Worm (Caenorhabditis elegans) whole organism, L2 larva: ENCODE results near the gene T20G5.13.

ENCODE experiments used
- R02D3.7 ChIP-seq: fragments of 150-350 bp; optimal IDR thresholded peaks from 2 replicates; lab custom pipeline; 2014; ENCODE audit warnings: missing biosample characterization, missing genetic modification characterization
- Y55F3AM.14 ChIP-seq: fragments of 200-800 bp; sonication (Bioruptor generic); optimal IDR thresholded peaks from 2 replicates; lab custom pipeline; 2018; ENCODE audit warnings: mild to moderate bottlenecking, missing genetic modification characterization, missing compliant biosample characterization
- fos-1 ChIP-seq: fragments of 150-350 bp; optimal IDR thresholded peaks from 2 replicates; lab custom pipeline; 2014; ENCODE audit warnings: missing biosample characterization, missing genetic modification characterization
- lin-39 ChIP-seq: fragments of 150-350 bp; optimal IDR thresholded peaks from 2 replicates; lab custom pipeline; 2014; ENCODE audit warnings: missing biosample characterization, missing genetic modification reagents, missing genetic modification characterization
- lsy-2 ChIP-seq, 2 experiments: fragments of 150-350 bp in 1 of 2; sonication (generic microtip) in 1 of 2; optimal IDR thresholded peaks; 2 replicates each; lab custom pipeline; 2014 to 2017; ENCODE audit warnings: missing biosample characterization in 2 of 2, missing genetic modification characterization in 2 of 2
- mab-5 ChIP-seq: fragments of 150-350 bp; optimal IDR thresholded peaks from 2 replicates; lab custom pipeline; 2014; ENCODE audit warnings: missing biosample characterization, missing genetic modification characterization
- mdl-1 ChIP-seq, 2 experiments: fragments of 150-350 bp in 1 of 2; sonication (generic microtip) in 1 of 2; optimal IDR thresholded peaks; 2 replicates each; lab custom pipeline; 2017; ENCODE audit warnings: missing biosample characterization in 2 of 2, missing genetic modification characterization in 2 of 2
- nhr-11 ChIP-seq: fragments of 150-350 bp; optimal IDR thresholded peaks from 2 replicates; lab custom pipeline; 2014; ENCODE audit warnings: missing biosample characterization, missing genetic modification characterization
- nhr-12 ChIP-seq: fragments of 150-350 bp; optimal IDR thresholded peaks from 2 replicates; lab custom pipeline; 2014; ENCODE audit warnings: missing biosample characterization, missing genetic modification characterization
- nhr-77 ChIP-seq: fragments of 150-350 bp; optimal IDR thresholded peaks from 2 replicates; lab custom pipeline; 2014; ENCODE audit warnings: missing biosample characterization, missing genetic modification characterization
- skn-1 ChIP-seq: sonication (generic microtip); optimal IDR thresholded peaks from 2 replicates; lab custom pipeline; 2017; ENCODE audit warnings: missing biosample characterization, missing genetic modification characterization
- snpc-4 ChIP-seq: fragments of 150-350 bp; optimal IDR thresholded peaks from 2 replicates; lab custom pipeline; 2014; ENCODE audit warnings: missing biosample characterization, missing genetic modification characterization
- ztf-1 ChIP-seq: fragments of 200-800 bp; sonication (Bioruptor generic); conservative IDR thresholded peaks from 2 replicates; pipeline ENCODE4 v1.3.6; 2022; ENCODE audit warnings: missing genetic modification characterization, missing compliant biosample characterization

DNA sequence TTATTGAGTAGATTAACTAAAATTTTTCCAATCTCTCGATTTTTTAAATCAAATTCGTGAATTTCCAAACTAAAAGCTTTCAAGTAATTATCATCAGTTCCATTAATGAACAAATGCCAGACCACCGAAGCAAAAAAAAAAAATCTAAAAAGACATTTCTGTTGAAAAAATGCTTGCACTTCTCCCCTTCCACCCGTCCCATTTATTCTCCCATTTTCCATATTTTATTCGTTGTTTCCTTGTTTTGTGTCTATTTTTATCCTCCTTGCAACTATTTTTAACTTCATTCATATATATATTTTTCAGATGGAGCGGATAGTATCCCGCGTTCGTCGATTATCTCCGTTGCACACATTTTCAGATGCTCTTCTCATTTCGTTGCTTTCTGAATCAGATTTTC, 12.2 kb downstream of the T20G5.13 start, which contains the start of gene epac-1:
- no peak for TF ChIP-seq nhr-12 (tag; lab: Kevin White, UChicago)
- no peak for TF ChIP-seq ztf-1 (GFP tag; lab: Robert Waterston, UW)
- TF ChIP-seq nhr-11 (tag; lab: Kevin White, UChicago): no peak
- TF ChIP-seq mdl-1 (tag; optimal IDR thresholded peaks at IDR 0.05; lab: Kevin White, UChicago): no peak
- TF ChIP-seq R02D3.7 (tag; lab: Kevin White, UChicago): no peak
- no peak for TF ChIP-seq mab-5 (tag; lab: Kevin White, UChicago)
- TF ChIP-seq fos-1: no peak
- no peak for TF ChIP-seq snpc-4
- no peak for TF ChIP-seq lsy-2 (tag; optimal IDR thresholded peaks at IDR 0.05; lab: Kevin White, UChicago)
- TF ChIP-seq nhr-77: no peak
- no peak for TF ChIP-seq lin-39
- TF ChIP-seq Y55F3AM.14 (GFP tag; lab: Kevin White, UChicago): no peak
- TF ChIP-seq skn-1: no peak
